Worm (Caenorhabditis elegans) whole organism, young adult: ENCODE results near the gene F49C5.3.
"Not testable (repeated sequence)": the region's sequence is repeated elsewhere in the genome, so short reads cannot be mapped to it uniquely, and the experiment has no call there.

Source experiments
- F39B2.1 ChIP-seq: fragments of 200-800 bp; sonication (Bioruptor generic); IDR thresholded peaks from 2 replicates; pipeline ENCODE4 v1.3.6; 2022; ENCODE audit warnings: missing genetic modification reagents, missing genetic modification characterization, missing compliant biosample characterization
- ama-1 ChIP-seq, 3 experiments: fragments of 150-350 bp in 1 of 3; sonication (generic microtip) in 2 of 3; optimal IDR thresholded peaks; 2 replicates each; lab custom pipeline; 2014 to 2018; ENCODE audit warnings: missing biosample characterization in 2 of 3, missing genetic modification characterization in 2 of 3, missing genetic modification reagents in 2 of 3
- ceh-27 ChIP-seq: fragments of 200-800 bp; sonication (Bioruptor generic); optimal IDR thresholded peaks from 2 replicates; lab custom pipeline; 2018; ENCODE audit warnings: mild to moderate bottlenecking, missing genetic modification characterization, moderate library complexity, missing compliant biosample characterization
- nfya-1 ChIP-seq: sonication (generic microtip); optimal IDR thresholded peaks from 2 replicates; lab custom pipeline; 2017; ENCODE audit warnings: antibody characterized with exemption, missing compliant biosample characterization, missing genetic modification characterization, borderline replicate concordance; ENCODE audit not compliant: insufficient read depth
- pha-4 ChIP-seq: fragments of 150-350 bp; sonication (generic microtip); optimal IDR thresholded peaks from 2 replicates; lab custom pipeline; 2014; ENCODE audit warnings: missing biosample characterization, missing genetic modification reagents, missing genetic modification characterization
- ztf-22 ChIP-seq: fragments of 200-800 bp; sonication (Bioruptor generic); optimal IDR thresholded peaks from 2 replicates; lab custom pipeline; 2018; ENCODE audit warnings: mild to moderate bottlenecking, missing genetic modification characterization, moderate library complexity, missing compliant biosample characterization
- ztf-26 ChIP-seq: sonication (generic microtip); optimal IDR thresholded peaks from 2 replicates; lab custom pipeline; 2017; ENCODE audit warnings: missing genetic modification characterization, missing compliant biosample characterization

- TF ChIP-seq F39B2.1; ama-1 (optimal IDR thresholded peaks at IDR 0.05; lab: Kevin White, UChicago); nfya-1 (tag; lab: Kevin White, UChicago); ztf-22; pha-4; ceh-27 (GFP tag; lab: Kevin White, UChicago): not testable (repeated sequence)
- TF ChIP-seq ama-1 (GFP tag; optimal IDR thresholded peaks at IDR 0.05; lab: Kevin White, UChicago), result peak; percentile 48 to 59
- peak; percentile 40 for TF ChIP-seq ztf-26 (tag; lab: Kevin White, UChicago)
Observed at ce11 chrII:12541670-12542080, 5.4 kb downstream of the F49C5.3 start.
